Worm (Caenorhabditis elegans): ENCODE results near the gene tps-2.
"Not testable (repeated sequence)": the region's sequence is repeated elsewhere in the genome, so short reads cannot be mapped to it uniquely, and the experiment has no call there.

DNA sequence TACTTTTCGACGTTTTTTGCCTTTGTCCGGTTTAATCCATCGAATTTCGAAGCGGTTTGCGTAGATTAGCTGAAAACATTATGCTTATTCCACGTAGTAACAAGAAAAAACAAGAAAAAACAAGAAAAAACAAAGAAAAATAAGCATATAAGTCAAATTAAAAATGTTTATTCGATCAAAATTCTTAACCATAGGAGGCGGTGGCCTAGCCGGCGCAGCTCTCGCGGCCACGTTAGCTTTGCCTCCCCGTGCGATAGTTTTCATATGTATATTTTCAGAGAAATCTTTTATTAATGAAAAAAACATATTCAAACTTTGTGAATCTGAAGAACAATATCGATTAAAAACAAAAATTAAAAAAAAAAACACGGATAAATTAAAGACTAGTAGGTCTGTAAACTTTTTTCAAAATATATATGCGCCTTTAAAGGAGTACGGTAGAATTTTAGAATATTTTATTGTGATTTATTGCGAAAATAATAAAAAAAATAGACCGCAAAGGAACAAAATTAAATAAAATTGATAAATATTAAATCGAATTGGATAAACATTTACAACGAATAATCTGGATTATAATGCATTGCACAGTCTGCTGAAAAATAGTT lies 36.8 kb upstream of the tps-2 start:
- TF ChIP-seq ZK546.5, snpc-4, elt-1, nhr-23, nhr-237 (tag; optimal IDR thresholded peaks at IDR 0.05): not testable (repeated sequence)
- peak; percentile 23 for TF ChIP-seq unc-55 (GFP tag; optimal IDR thresholded peaks at IDR 0.05)
- peak; percentile 16 to 93 for TF ChIP-seq lsy-2 (tag; optimal IDR thresholded peaks at IDR 0.05)
- TF ChIP-seq sma-3 (GFP tag; optimal IDR thresholded peaks at IDR 0.05), result peak; percentile 27
